Worm (Caenorhabditis elegans) whole organism, early embryonic: ENCODE measurements around the gene srh-40.
A peak's percentile ranks its signal among the peaks of the same experiment; 100 is the strongest.

Experiments
- B0310.2 ChIP-seq: sonication (generic microtip); optimal IDR thresholded peaks from 2 replicates; lab custom pipeline; 2016; ENCODE audit warnings: mild to moderate bottlenecking, missing genetic modification characterization, missing compliant biosample characterization
- F13C5.2 ChIP-seq: sonication (generic microtip); optimal IDR thresholded peaks from 2 replicates; lab custom pipeline; 2017; ENCODE audit warnings: mild to moderate bottlenecking, missing genetic modification characterization, inconsistent platforms, missing compliant biosample characterization
- aly-1 ChIP-seq: sonication (generic microtip); optimal IDR thresholded peaks from 2 replicates; lab custom pipeline; 2016; ENCODE audit warnings: missing genetic modification characterization, missing compliant biosample characterization
- ama-1 ChIP-seq: fragments of 150-350 bp; optimal IDR thresholded peaks from 2 replicates; lab custom pipeline; 2014
- ceh-13 ChIP-seq: fragments of 200-800 bp; sonication (Bioruptor generic); optimal IDR thresholded peaks from 2 replicates; lab custom pipeline; 2018; ENCODE audit warnings: mild to moderate bottlenecking, missing genetic modification characterization, missing compliant biosample characterization
- ceh-36 ChIP-seq: sonication (generic microtip); optimal IDR thresholded peaks from 2 replicates; lab custom pipeline; 2016; ENCODE audit warnings: missing genetic modification characterization, inconsistent platforms, missing compliant biosample characterization
- ets-7 ChIP-seq: sonication (generic microtip); optimal IDR thresholded peaks from 2 replicates; lab custom pipeline; 2016; ENCODE audit warnings: missing genotype, missing genetic modification characterization, missing compliant biosample characterization
- flt-1 ChIP-seq: fragments of 200-800 bp; sonication (Bioruptor generic); IDR thresholded peaks from 2 replicates; pipeline ENCODE4 v1.3.6; 2022; ENCODE audit warnings: missing genetic modification characterization, missing compliant biosample characterization
- hmbx-1 ChIP-seq: sonication (generic microtip); optimal IDR thresholded peaks from 2 replicates; lab custom pipeline; 2016; ENCODE audit warnings: mild to moderate bottlenecking, missing genetic modification characterization, missing compliant biosample characterization
- hmg-4 ChIP-seq: fragments of 200-800 bp; sonication (Bioruptor generic); optimal IDR thresholded peaks from 2 replicates; lab custom pipeline; 2018; ENCODE audit warnings: mild to moderate bottlenecking, missing genetic modification characterization, missing compliant biosample characterization
- hnd-1 ChIP-seq: sonication (generic microtip); optimal IDR thresholded peaks from 2 replicates; lab custom pipeline; 2016; ENCODE audit warnings: missing genetic modification characterization, missing compliant biosample characterization
- pes-1 ChIP-seq: fragments of 200-800 bp; sonication (Bioruptor generic); IDR thresholded peaks from 2 replicates; pipeline ENCODE4 v1.3.6; 2022; ENCODE audit warnings: missing genetic modification reagents, missing genetic modification characterization, missing compliant biosample characterization
- scrt-1 ChIP-seq: fragments of 200-800 bp; sonication (Bioruptor generic); IDR thresholded peaks from 2 replicates; pipeline ENCODE4 v1.3.6; 2022; ENCODE audit warnings: missing genetic modification characterization, missing compliant biosample characterization
- sea-1 ChIP-seq: fragments of 200-800 bp; sonication (Bioruptor generic); conservative IDR thresholded peaks from 2 replicates; pipeline ENCODE4 v1.3.6; 2022; ENCODE audit warnings: missing genetic modification characterization, missing compliant biosample characterization
- tbx-11 ChIP-seq: fragments of 200-800 bp; sonication (Bioruptor generic); IDR thresholded peaks from 2 replicates; pipeline ENCODE4 v1.3.6; 2022; ENCODE audit warnings: missing genetic modification characterization, missing compliant biosample characterization
- tbx-37 ChIP-seq: fragments of 200-800 bp; sonication (Bioruptor generic); conservative IDR thresholded peaks from 2 replicates; pipeline ENCODE4 v1.3.6; 2022; ENCODE audit warnings: missing genetic modification reagents, missing genetic modification characterization, missing compliant biosample characterization
- tra-4 ChIP-seq: sonication (generic microtip); optimal IDR thresholded peaks from 2 replicates; lab custom pipeline; 2017; ENCODE audit warnings: missing genetic modification characterization, missing compliant biosample characterization

Gene srh-40

ce11 chrIII:6601073-6601472 is 9.5 kb upstream of the srh-40 start, which contains the start of gene let-765:
let-765 (minus strand) TSS chrIII:6601173.
- TF ChIP-seq scrt-1 (no peak), aly-1 (tag; lab: Kevin White, UChicago) (no peak), ceh-36 (tag; lab: Kevin White, UChicago) (no peak), hmg-4 (GFP tag; lab: Kevin White, UChicago) (no peak), sea-1 (GFP tag; lab: Robert Waterston, UW) (no peak), flt-1 (no peak), ceh-13 (GFP tag; lab: Kevin White, UChicago) (no peak), pes-1 (GFP tag; lab: Robert Waterston, UW) (no peak), hmbx-1 (tag; lab: Kevin White, UChicago) (no peak), F13C5.2 (tag; lab: Kevin White, UChicago) (no peak), tbx-37 (no peak), ets-7 (tag; lab: Kevin White, UChicago) (no peak), tbx-11 (GFP tag; lab: Robert Waterston, UW) (no peak), hnd-1 (tag; lab: Kevin White, UChicago) (no peak), ama-1 (lab: Kevin White, UChicago) (no peak), tra-4 (tag; lab: Kevin White, UChicago) (no peak), B0310.2 (tag; lab: Kevin White, UChicago) (no peak)

ce11 chrIII:6603185-6603584 is 7.4 kb upstream of the srh-40 start:
- TF ChIP-seq pes-1 (GFP tag; lab: Robert Waterston, UW) (no peak), aly-1 (tag; lab: Kevin White, UChicago) (no peak), ama-1 (lab: Kevin White, UChicago) (no peak)

- TF ChIP-seq ama-1 (lab: Kevin White, UChicago) (no peak), ceh-36 (tag; lab: Kevin White, UChicago) (no peak), scrt-1 (no peak), ceh-13 (GFP tag; lab: Kevin White, UChicago) (no peak), aly-1 (tag; lab: Kevin White, UChicago) (no peak), hmg-4 (GFP tag; lab: Kevin White, UChicago) (no peak), tbx-11 (GFP tag; lab: Robert Waterston, UW) (no peak), ets-7 (tag; lab: Kevin White, UChicago) (no peak), pes-1 (GFP tag; lab: Robert Waterston, UW) (no peak), hnd-1 (tag; lab: Kevin White, UChicago) (no peak), sea-1 (GFP tag; lab: Robert Waterston, UW) (no peak)
Observed at ce11 chrIII:6604317-6604716, 6.3 kb upstream of the srh-40 start.

ce11 chrIII:6605442-6605992 is 5.1 kb upstream of the srh-40 start:
- no peak for TF ChIP-seq hmg-4 (GFP tag; lab: Kevin White, UChicago)
- TF ChIP-seq ama-1 (lab: Kevin White, UChicago) = no peak
- TF ChIP-seq ceh-36 (tag; lab: Kevin White, UChicago) = no peak
- TF ChIP-seq pes-1 (GFP tag; lab: Robert Waterston, UW) = no peak
- TF ChIP-seq hnd-1 (tag; lab: Kevin White, UChicago) = no peak
- no peak for TF ChIP-seq F13C5.2 (tag; lab: Kevin White, UChicago)
- TF ChIP-seq ets-7 (tag; lab: Kevin White, UChicago) = no peak
- TF ChIP-seq B0310.2 (tag; lab: Kevin White, UChicago) = no peak
- TF ChIP-seq hmbx-1 (tag; lab: Kevin White, UChicago) = no peak
- no peak for TF ChIP-seq aly-1 (tag; lab: Kevin White, UChicago)
- TF ChIP-seq sea-1 (GFP tag; lab: Robert Waterston, UW) = no peak
- no peak for TF ChIP-seq tbx-37
- TF ChIP-seq ceh-13 (GFP tag; lab: Kevin White, UChicago) = no peak
- TF ChIP-seq tbx-11 (GFP tag; lab: Robert Waterston, UW) = no peak
- no peak for TF ChIP-seq scrt-1
- TF ChIP-seq tra-4 (tag; lab: Kevin White, UChicago) = no peak
- no peak for TF ChIP-seq flt-1

- TF ChIP-seq F13C5.2 (tag; lab: Kevin White, UChicago) = peak; percentile 34
- no peak for TF ChIP-seq sea-1 (GFP tag; lab: Robert Waterston, UW)
Observed at ce11 chrIII:6606022-6606467, 4.6 kb upstream of the srh-40 start.

- TF ChIP-seq ceh-13 (GFP tag; lab: Kevin White, UChicago) (no peak), ets-7 (tag; lab: Kevin White, UChicago) (no peak), aly-1 (tag; lab: Kevin White, UChicago) (no peak), sea-1 (GFP tag; lab: Robert Waterston, UW) (no peak), hmbx-1 (tag; lab: Kevin White, UChicago) (no peak), tbx-37 (no peak), tra-4 (tag; lab: Kevin White, UChicago) (no peak), flt-1 (no peak), ceh-36 (tag; lab: Kevin White, UChicago) (no peak), scrt-1 (no peak), hnd-1 (tag; lab: Kevin White, UChicago) (no peak), ama-1 (lab: Kevin White, UChicago) (no peak), B0310.2 (tag; lab: Kevin White, UChicago) (no peak)
Observed at ce11 chrIII:6606641-6607040, 4.0 kb upstream of the srh-40 start.

ce11 chrIII:6607067-6607466 is 3.6 kb upstream of the srh-40 start:
- no peak for TF ChIP-seq scrt-1
- TF ChIP-seq B0310.2 (tag; lab: Kevin White, UChicago) = no peak
- TF ChIP-seq tra-4 (tag; lab: Kevin White, UChicago) = no peak
- no peak for TF ChIP-seq tbx-11 (GFP tag; lab: Robert Waterston, UW)
- no peak for TF ChIP-seq ceh-13 (GFP tag; lab: Kevin White, UChicago)
- no peak for TF ChIP-seq hmg-4 (GFP tag; lab: Kevin White, UChicago)
- no peak for TF ChIP-seq tbx-37
